Worm (Caenorhabditis elegans) whole organism, midembryonic: ENCODE data around the gene ZK262.8.
"Not testable (repeated sequence)": the region's sequence is repeated elsewhere in the genome, so short reads cannot be mapped to it uniquely, and the experiment has no call there.

Experiments used
- T22C8.4 ChIP-seq: fragments of 200-800 bp; sonication (Bioruptor generic); IDR thresholded peaks from 2 replicates; pipeline ENCODE4 v1.3.6; 2022; ENCODE audit warnings: missing genetic modification characterization, missing compliant biosample characterization
- cog-1 ChIP-seq: sonication (generic microtip); optimal IDR thresholded peaks from 2 replicates; lab custom pipeline; 2016; ENCODE audit warnings: missing genetic modification characterization, missing compliant biosample characterization
- flt-1 ChIP-seq: fragments of 200-800 bp; sonication (Bioruptor generic); IDR thresholded peaks from 2 replicates; pipeline ENCODE4 v1.3.6; 2022; ENCODE audit warnings: missing genetic modification characterization, missing compliant biosample characterization
- klf-2 ChIP-seq: fragments of 200-800 bp; sonication (Bioruptor generic); conservative IDR thresholded peaks from 2 replicates; pipeline ENCODE4 v1.3.6; 2022; ENCODE audit warnings: missing genetic modification reagents, missing genetic modification characterization, missing compliant biosample characterization
- med-1 ChIP-seq: sonication (generic microtip); optimal IDR thresholded peaks from 2 replicates; lab custom pipeline; 2017; ENCODE audit warnings: missing genetic modification characterization, mild to moderate bottlenecking, missing compliant biosample characterization, antibody characterized with exemption, missing genetic modification reagents; ENCODE audit not compliant: insufficient read depth
- ref-1 ChIP-seq: fragments of 200-800 bp; sonication (Bioruptor generic); conservative IDR thresholded peaks from 2 replicates; pipeline ENCODE4 v1.3.6; 2022; ENCODE audit warnings: missing genetic modification reagents, missing genetic modification characterization, missing compliant biosample characterization
- tab-1 ChIP-seq: fragments of 200-800 bp; sonication (Bioruptor generic); IDR thresholded peaks from 2 replicates; pipeline ENCODE4 v1.3.6; 2022; ENCODE audit warnings: missing genetic modification characterization, missing compliant biosample characterization
- ztf-23 ChIP-seq: fragments of 200-800 bp; sonication (Bioruptor generic); IDR thresholded peaks from 2 replicates; pipeline ENCODE4 v1.3.6; 2022; ENCODE audit warnings: missing genetic modification reagents, missing genetic modification characterization, missing compliant biosample characterization
- ztf-29 ChIP-seq: fragments of 200-800 bp; sonication (Bioruptor generic); IDR thresholded peaks from 2 replicates; pipeline ENCODE4 v1.3.6; 2022; ENCODE audit warnings: missing genetic modification reagents, missing genetic modification characterization, missing compliant biosample characterization

ZK262.8 gene

DNA sequence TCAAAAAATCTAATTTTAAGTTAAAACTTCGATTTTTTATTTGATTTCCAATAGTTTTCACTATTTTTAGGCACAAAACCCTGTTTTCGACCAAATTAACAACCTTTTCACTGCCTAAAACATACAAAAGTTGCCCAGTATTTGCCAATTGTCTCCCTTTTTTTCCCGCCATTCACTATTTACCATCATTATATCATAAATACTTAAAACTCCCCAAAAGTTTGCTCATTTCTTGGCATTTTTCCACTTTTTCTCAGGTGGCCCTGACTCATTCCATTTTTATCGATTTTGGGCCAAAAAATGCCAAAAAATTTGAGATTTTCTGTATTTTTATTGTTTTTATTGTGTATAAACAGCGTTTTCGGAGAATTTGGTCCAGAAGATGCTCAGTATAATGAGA is 24.1 kb upstream of the ZK262.8 start, which contains the start of gene txt-8:
txt-8 (plus strand) TSS at position 301 of the 400 bp plus-strand sequence.
- TF ChIP-seq tab-1 (GFP tag; lab: Robert Waterston, UW) (no peak), cog-1 (tag; lab: Kevin White, UChicago) (no peak), klf-2 (GFP tag; lab: Robert Waterston, UW) (no peak), med-1 (GFP tag; lab: Kevin White, UChicago) (no peak), flt-1 (GFP tag; lab: Robert Waterston, UW) (no peak), ztf-23 (no peak), ztf-29 (GFP tag; lab: Robert Waterston, UW) (no peak), T22C8.4 (GFP tag; lab: Robert Waterston, UW) (no peak), ref-1 (GFP tag; lab: Robert Waterston, UW) (no peak)

DNA sequence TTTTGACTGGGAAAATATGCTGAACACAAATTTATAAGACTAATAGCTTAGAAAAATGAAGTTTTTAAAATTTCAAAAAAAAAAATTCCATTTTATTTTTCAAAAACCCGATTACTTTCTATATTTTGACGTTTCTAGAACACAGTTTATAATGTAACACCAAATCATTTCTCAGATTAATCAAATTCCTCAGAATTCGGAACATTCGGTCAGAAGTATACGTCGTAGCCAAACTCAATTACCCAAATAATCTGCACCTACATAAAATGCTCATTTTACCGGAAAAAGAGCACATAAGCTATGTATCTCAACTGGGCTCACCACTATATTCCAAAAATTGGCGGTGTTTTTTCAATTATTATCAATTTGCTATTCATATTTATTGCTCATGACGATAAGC is 17.4 kb upstream of the ZK262.8 start, which contains the start of gene srj-26:
srj-26 (plus strand) TSS at position 301 of the 400 bp plus-strand sequence.
- TF ChIP-seq cog-1 (tag; lab: Kevin White, UChicago): no peak
- no peak for TF ChIP-seq flt-1 (GFP tag; lab: Robert Waterston, UW)
- no peak for TF ChIP-seq ztf-23
- TF ChIP-seq klf-2 (GFP tag; lab: Robert Waterston, UW): no peak
- TF ChIP-seq ztf-29 (GFP tag; lab: Robert Waterston, UW): no peak
- TF ChIP-seq T22C8.4 (GFP tag; lab: Robert Waterston, UW): no peak
- no peak for TF ChIP-seq ref-1 (GFP tag; lab: Robert Waterston, UW)
- no peak for TF ChIP-seq tab-1 (GFP tag; lab: Robert Waterston, UW)
- no peak for TF ChIP-seq med-1 (GFP tag; lab: Kevin White, UChicago)

DNA sequence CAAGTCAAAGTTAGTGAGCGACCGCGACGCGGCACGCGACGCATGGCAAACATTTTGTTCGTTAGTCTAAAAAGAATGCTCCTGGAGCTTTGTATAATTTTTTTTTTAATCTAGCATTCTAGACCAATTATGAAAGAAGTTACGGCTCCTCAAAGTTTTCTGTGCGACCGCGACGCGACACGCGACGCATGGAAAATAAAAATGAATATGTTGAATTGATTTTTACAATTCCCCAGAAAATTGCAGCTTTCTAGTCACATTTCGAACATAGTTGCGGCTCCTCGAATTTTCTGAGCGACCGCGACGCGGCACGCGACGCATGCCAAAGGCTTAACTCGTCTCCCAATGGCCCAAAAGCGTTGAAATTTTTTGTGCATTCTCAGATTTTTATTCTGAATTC is 13.7 kb upstream of the ZK262.8 start, which contains the start of gene ZK262.4:
ZK262.4 (minus strand) TSS at position 101 of the 400 bp plus-strand sequence.
- TF ChIP-seq klf-2 (GFP tag; lab: Robert Waterston, UW): no peak
- no peak for TF ChIP-seq ztf-29 (GFP tag; lab: Robert Waterston, UW)
- TF ChIP-seq T22C8.4 (GFP tag; lab: Robert Waterston, UW): no peak
- no peak for TF ChIP-seq flt-1 (GFP tag; lab: Robert Waterston, UW)
- TF ChIP-seq ref-1 (GFP tag; lab: Robert Waterston, UW): no peak
- no peak for TF ChIP-seq tab-1 (GFP tag; lab: Robert Waterston, UW)
- TF ChIP-seq med-1 (GFP tag; lab: Kevin White, UChicago): no peak
- no peak for TF ChIP-seq ztf-23
- TF ChIP-seq cog-1 (tag; lab: Kevin White, UChicago): no peak

DNA sequence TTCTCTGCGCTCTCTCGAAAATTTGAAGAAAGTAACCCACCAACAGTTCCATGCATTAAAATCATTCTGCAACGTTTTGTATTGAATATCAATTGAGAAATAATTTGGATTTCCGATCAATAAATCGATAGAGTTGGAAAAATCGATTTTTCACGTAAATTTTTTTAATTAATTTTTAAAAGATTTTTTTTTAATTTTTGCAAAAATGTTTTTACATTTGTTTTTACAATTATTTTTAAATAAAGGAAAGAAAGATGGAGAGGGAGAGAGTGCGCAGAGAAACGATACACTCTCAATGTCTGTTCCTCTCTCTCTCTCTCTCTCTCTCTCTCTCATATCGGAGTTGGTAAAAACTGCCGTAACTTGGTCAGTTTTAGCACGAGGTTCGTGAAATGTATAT is 12.6 kb upstream of the ZK262.8 start, which contains the start of gene ZK262.19:
ZK262.19 (minus strand) TSS at position 101 of the 400 bp plus-strand sequence.
- no peak for TF ChIP-seq tab-1 (GFP tag; lab: Robert Waterston, UW)
- no peak for TF ChIP-seq klf-2 (GFP tag; lab: Robert Waterston, UW)
- no peak for TF ChIP-seq med-1 (GFP tag; lab: Kevin White, UChicago)
- TF ChIP-seq cog-1 (tag; lab: Kevin White, UChicago): no peak
- no peak for TF ChIP-seq T22C8.4 (GFP tag; lab: Robert Waterston, UW)
- TF ChIP-seq flt-1 (GFP tag; lab: Robert Waterston, UW): no peak
- TF ChIP-seq ztf-23: no peak
- TF ChIP-seq ztf-29 (GFP tag; lab: Robert Waterston, UW): no peak
- TF ChIP-seq ref-1 (GFP tag; lab: Robert Waterston, UW): no peak

DNA sequence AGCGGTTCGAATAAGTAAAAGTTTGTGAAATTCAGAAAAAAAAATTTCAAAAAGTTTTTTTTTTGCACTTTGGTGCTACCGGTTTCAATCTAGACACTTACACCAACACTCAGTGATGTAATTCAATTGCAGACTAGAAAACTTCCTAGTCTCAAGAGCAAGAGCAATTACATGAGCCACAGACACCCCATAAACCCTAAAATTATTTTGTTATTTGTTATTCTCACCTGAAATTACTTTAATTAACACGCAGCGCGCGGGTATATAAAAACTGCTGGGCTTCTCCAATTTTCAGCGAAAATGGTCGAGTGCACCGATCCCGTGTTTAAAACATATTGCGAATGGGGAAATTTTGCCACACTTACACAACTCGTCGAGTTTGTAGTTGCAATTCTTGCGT is 11.9 kb upstream of the ZK262.8 start, which contains the start of gene srw-83:
srw-83 (plus strand) TSS at position 301 of the 400 bp plus-strand sequence.
- TF ChIP-seq ref-1 (GFP tag; lab: Robert Waterston, UW): no peak
- TF ChIP-seq tab-1 (GFP tag; lab: Robert Waterston, UW): no peak
- no peak for TF ChIP-seq flt-1 (GFP tag; lab: Robert Waterston, UW)
- no peak for TF ChIP-seq med-1 (GFP tag; lab: Kevin White, UChicago)
- TF ChIP-seq ztf-29 (GFP tag; lab: Robert Waterston, UW): no peak
- no peak for TF ChIP-seq klf-2 (GFP tag; lab: Robert Waterston, UW)
- no peak for TF ChIP-seq ztf-23
- TF ChIP-seq cog-1 (tag; lab: Kevin White, UChicago): no peak
- TF ChIP-seq T22C8.4 (GFP tag; lab: Robert Waterston, UW): no peak

DNA sequence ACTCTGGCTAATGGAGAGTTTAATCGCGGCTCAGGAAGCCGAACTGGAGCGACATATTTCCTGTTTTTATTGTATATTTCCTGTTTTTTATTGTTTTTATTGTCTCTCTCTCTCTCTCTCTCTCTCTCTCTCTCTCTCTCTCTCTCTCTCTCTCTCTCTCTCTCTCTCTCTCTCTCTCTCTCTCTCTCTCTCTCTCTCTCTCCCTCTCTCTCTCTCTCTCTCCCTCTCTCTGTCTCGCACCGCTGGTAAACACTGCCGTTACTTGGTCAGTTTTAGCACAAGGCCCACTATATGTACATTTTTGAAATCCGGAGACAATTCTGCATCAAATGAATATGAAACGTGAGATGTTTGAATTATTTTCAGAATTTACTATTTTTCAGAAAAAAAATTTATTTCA is 7.4 kb upstream of the ZK262.8 start:
- TF ChIP-seq ztf-23: no peak
- TF ChIP-seq med-1 (GFP tag; lab: Kevin White, UChicago): no peak
- TF ChIP-seq flt-1 (GFP tag; lab: Robert Waterston, UW): no peak

DNA sequence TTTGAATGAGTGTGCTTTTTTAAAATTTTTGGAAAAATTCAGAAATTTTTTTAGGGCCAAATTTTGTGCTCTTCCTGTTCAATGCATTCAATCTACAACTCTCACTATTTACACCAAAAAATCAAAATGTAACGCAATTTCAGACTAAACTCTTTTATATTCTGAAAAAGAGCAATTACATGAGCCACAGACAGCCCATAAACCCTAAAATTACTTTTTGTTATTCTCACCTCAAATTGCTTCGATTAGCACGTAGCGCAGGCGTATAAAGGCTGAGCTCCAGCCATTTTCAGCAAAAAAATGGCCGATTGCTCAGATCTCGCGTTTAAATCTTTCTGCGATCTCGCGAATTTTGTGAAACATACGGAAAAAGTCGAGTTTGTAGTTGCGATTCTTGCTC is 6.7 kb upstream of the ZK262.8 start, which contains the start of gene srw-82:
srw-82 (plus strand) TSS at position 301 of the 400 bp plus-strand sequence.
- TF ChIP-seq tab-1 (GFP tag; lab: Robert Waterston, UW) (no peak), cog-1 (tag; lab: Kevin White, UChicago) (no peak), ref-1 (GFP tag; lab: Robert Waterston, UW) (no peak), ztf-29 (GFP tag; lab: Robert Waterston, UW) (no peak), ztf-23 (no peak), T22C8.4 (GFP tag; lab: Robert Waterston, UW) (no peak), klf-2 (GFP tag; lab: Robert Waterston, UW) (no peak), flt-1 (GFP tag; lab: Robert Waterston, UW) (no peak), med-1 (GFP tag; lab: Kevin White, UChicago) (no peak)

DNA sequence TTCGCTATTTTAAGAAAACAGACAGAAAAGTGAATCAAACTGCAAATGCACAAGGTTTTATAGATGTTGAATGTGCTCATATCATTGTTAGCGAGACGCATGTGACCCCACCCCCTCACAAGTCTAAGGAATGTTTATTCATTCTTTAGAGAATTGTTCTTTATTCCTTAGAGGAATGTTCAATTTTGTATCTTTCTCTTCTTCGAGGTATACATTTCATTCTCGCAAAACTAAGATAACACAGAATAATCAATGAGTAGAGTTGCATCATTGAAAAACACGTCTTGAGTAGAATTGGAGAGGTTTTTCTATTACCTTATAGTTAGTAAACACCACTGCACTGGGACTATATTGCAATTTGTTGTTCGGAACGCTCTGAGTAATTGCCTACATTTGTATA is 3.2 kb upstream of the ZK262.8 start, which contains the start of gene ZK262.20:
ZK262.20 (minus strand) TSS at position 101 of the 400 bp plus-strand sequence.
- TF ChIP-seq ref-1 (GFP tag; lab: Robert Waterston, UW) (no peak), flt-1 (GFP tag; lab: Robert Waterston, UW) (no peak), ztf-23 (no peak), tab-1 (GFP tag; lab: Robert Waterston, UW) (no peak), T22C8.4 (GFP tag; lab: Robert Waterston, UW) (no peak), cog-1 (tag; lab: Kevin White, UChicago) (no peak), klf-2 (GFP tag; lab: Robert Waterston, UW) (no peak), med-1 (GFP tag; lab: Kevin White, UChicago) (no peak), ztf-29 (GFP tag; lab: Robert Waterston, UW) (no peak)

DNA sequence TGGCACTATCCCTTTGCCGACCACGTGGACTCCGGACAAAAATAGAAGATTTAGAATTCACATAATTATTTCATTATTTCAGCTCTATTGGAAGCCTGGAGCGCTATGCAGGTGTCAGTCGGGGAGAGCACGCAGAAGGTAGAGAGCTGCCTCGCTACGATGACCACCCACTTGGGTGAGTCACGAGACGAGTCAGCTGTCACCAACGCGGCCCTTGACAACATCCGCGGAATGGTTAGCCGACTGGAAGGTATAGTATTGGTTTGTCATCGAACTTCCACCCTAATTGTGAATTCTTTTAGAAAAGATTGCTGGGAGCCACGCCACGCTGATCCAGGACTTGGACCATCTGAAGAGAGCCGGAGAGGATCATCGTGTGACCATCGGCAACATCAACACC is 1.3 kb downstream of the ZK262.8 start, which contains the start of gene ZK262.9:
ZK262.9 (plus strand) TSS at position 301 of the 400 bp plus-strand sequence.
- TF ChIP-seq cog-1 (tag; lab: Kevin White, UChicago); ztf-23; ref-1 (GFP tag; lab: Robert Waterston, UW): not testable (repeated sequence)
